Fruit fly (Drosophila melanogaster) Kc167 (cell line): ENCODE results near the gene CG43342.

Experiments used
- Myc ChIP-seq: fragments of >200 bp; optimal IDR thresholded peaks from 2 replicates; lab custom pipeline; 2017; ENCODE audit warnings: missing external identifiers
- Sin3A ChIP-seq: fragments of >200 bp; optimal IDR thresholded peaks from 2 replicates; lab custom pipeline; 2018; ENCODE audit warnings: missing external identifiers
- h ChIP-seq: fragments of >200 bp; optimal IDR thresholded peaks from 3 replicates; lab custom pipeline; 2018; ENCODE audit warnings: missing external identifiers
- insv ChIP-seq: fragments of >200 bp; optimal IDR thresholded peaks from 3 replicates; lab custom pipeline; 2018; ENCODE audit warnings: missing external identifiers
- psq ChIP-seq: fragments of >200 bp; optimal IDR thresholded peaks from 2 replicates; lab custom pipeline; 2017; ENCODE audit warnings: missing external identifiers
- ttk ChIP-seq: sonication (Bioruptor generic); optimal IDR thresholded peaks from 2 replicates; lab custom pipeline; 2017; ENCODE audit warnings: missing external identifiers

Gene CG43342

DNA sequence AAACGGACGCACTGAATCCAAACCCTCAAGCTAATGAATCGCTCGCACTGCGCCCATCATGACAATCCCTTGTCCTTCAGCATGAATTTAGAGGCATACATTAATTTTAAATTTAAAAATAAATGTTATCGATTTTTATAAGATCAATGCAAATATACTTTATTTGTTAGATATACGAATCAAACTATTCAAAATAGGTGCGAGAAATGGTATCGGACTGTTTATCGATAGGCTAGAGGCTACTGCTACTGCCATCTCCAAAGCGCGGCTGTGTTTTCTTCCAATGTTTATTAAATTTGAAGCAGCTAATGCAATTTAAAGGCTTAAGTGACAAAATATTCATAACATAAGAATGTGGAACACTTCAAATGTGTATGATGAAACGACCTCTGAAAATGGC lies at the start of gene CG43342:
Gene CG43342, plus strand, starts transcription at position 264 of the 400 bp plus-strand sequence.
- TF ChIP-seq insv (lab: Kevin White, UChicago) (no peak), Myc (lab: Kevin White, UChicago) (no peak), Sin3A (no peak), h (lab: Kevin White, UChicago) (no peak), ttk (lab: Kevin White, UChicago) (no peak), psq (lab: Kevin White, UChicago) (no peak)

DNA sequence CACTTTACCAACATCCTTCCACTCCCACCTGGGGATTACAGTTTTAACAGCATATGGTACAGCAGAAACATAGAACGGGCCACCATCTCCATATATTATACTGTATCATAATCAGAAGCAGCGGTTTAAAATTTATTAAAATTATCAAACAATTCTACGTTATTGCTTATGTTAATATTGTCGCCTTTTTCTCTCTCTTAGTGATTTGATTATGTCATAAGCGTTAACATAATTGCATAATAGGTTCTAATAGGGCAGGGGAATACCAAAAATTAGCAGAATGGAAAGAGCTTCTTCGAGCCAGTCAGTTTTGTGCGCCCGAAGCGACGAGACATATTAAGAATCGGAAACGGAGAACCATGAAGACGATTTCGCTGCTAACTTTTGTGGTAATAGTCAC lies 49.4 kb upstream of the CG43342 start, which contains the start of gene CG13862:
Gene CG13862, plus strand, starts transcription at position 301 of the 400 bp plus-strand sequence.
- TF ChIP-seq h (lab: Kevin White, UChicago), result no peak

DNA sequence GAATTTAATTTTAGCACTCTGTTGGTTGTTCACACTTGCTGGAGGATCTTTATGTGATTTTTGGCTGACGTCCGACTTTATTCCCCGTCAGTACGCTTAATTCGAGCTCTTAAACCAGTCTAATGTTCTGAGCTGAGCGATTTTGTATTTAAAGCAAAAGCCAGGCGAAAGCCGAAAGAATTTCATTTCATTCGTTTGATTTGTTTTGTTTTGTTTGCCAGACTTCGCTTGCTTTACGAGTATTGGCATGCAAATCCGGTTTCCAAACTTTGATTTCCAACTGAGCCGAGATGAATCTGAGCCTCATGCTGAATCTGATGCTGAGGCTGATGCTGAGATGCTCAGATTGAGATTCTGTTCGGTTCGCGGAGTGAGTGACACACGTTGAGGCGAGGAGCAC lies 47.1 kb upstream of the CG43342 start, which contains the start of gene CG5391:
Gene CG5391, minus strand, starts transcription at position 101 of the 400 bp plus-strand sequence.
- no peak for TF ChIP-seq psq (lab: Kevin White, UChicago)
- TF ChIP-seq h (lab: Kevin White, UChicago), result no peak
- no peak for TF ChIP-seq insv (lab: Kevin White, UChicago)
- TF ChIP-seq Myc (lab: Kevin White, UChicago), result no peak
- TF ChIP-seq ttk (lab: Kevin White, UChicago), result no peak
- no peak for TF ChIP-seq Sin3A

DNA sequence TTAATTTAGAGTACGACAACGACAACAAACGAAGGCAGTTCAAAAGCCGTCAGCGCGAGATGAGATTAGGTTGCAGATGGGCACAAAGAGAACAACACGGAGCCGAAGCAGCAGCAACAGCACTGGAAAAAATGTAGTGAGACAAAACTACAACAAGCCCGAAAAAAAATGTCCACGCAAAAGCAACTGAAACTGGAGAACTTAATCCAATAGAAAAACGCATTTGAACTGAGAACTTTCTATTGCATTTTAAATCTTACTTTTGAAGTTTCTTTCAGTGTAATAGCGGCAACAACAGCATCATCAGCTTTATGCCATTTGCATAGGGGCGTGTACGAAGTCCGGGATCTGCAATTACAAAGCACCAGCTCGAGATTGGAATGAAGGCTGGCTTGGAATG lies 41.6 kb upstream of the CG43342 start:
- TF ChIP-seq psq (lab: Kevin White, UChicago) (no peak), h (lab: Kevin White, UChicago) (no peak), Myc (lab: Kevin White, UChicago) (no peak), ttk (lab: Kevin White, UChicago) (no peak), Sin3A (no peak), insv (lab: Kevin White, UChicago) (no peak)

DNA sequence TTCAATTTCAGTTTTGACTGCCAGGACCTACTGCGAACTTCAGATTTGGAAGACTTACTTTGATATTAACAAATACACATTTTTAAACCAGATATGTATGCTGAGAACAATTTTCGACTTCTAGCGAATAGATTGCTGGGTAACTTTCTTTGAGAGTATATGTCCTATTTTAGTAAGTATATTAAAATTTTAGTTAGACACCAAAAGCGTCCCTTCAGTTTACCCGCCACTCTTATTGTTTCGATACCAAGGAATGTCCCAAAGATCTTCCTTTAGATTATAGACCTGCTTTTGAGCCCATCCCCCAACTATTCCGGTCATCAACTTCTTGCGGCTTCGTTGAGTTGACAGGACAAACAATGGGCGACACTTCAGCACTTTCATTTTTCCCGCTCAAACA lies 40.9 kb upstream of the CG43342 start, which contains the start of gene CG5388:
Gene CG5388, minus strand, starts transcription at position 101 of the 400 bp plus-strand sequence.
- no peak for TF ChIP-seq Sin3A
- TF ChIP-seq ttk (lab: Kevin White, UChicago), result no peak
- TF ChIP-seq insv (lab: Kevin White, UChicago), result no peak
- TF ChIP-seq psq (lab: Kevin White, UChicago), result no peak
- no peak for TF ChIP-seq Myc (lab: Kevin White, UChicago)
- no peak for TF ChIP-seq h (lab: Kevin White, UChicago)

DNA sequence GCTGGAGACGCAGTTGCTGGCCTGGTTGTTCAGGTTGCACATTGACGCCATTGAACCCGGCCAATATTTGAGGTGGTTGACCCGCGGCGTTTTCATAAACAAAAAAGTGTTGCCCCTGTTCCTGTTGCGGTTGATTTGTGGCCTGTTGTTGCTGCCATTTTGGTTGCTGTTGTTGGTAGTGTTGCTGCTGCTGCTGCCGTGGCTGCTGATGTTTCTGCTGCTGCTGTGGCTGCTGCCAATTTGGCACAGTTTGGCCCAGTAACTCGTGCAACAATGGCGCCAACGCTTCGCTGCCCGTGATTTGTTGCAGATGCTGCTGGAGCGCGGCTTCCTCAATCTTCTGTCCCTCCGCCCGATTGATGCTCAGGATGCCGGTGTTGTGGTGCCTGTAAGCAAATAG lies 39.5 kb upstream of the CG43342 start:
- TF ChIP-seq ttk (lab: Kevin White, UChicago) (no peak), Sin3A (no peak), h (lab: Kevin White, UChicago) (no peak), insv (lab: Kevin White, UChicago) (no peak), psq (lab: Kevin White, UChicago) (no peak), Myc (lab: Kevin White, UChicago) (no peak)

DNA sequence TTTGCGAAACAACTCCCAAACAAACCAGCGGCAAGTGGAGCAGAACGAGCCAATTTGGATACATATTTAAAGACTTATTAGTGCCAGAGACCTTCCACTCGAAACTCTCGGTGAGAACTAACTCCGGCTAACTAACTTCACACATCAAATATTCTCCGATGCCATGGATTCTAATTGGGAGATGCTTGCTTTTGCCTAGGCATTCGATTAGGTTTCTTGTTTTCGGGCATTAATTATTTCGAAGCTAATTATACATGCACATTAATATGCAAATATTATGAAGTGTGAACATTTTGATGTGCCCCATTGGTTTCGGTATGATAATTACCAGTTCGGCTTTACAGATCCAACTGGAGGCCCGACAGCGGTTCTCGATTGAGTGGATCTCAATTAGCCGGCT lies 39.0 kb upstream of the CG43342 start, which contains the start of gene CG5386:
Gene CG5386, minus strand, starts transcription at position 101 of the 400 bp plus-strand sequence.
- TF ChIP-seq insv (lab: Kevin White, UChicago), result no peak
- no peak for TF ChIP-seq Sin3A
- TF ChIP-seq ttk (lab: Kevin White, UChicago), result no peak
- TF ChIP-seq Myc (lab: Kevin White, UChicago), result no peak
- no peak for TF ChIP-seq h (lab: Kevin White, UChicago)
- TF ChIP-seq psq (lab: Kevin White, UChicago), result no peak

DNA sequence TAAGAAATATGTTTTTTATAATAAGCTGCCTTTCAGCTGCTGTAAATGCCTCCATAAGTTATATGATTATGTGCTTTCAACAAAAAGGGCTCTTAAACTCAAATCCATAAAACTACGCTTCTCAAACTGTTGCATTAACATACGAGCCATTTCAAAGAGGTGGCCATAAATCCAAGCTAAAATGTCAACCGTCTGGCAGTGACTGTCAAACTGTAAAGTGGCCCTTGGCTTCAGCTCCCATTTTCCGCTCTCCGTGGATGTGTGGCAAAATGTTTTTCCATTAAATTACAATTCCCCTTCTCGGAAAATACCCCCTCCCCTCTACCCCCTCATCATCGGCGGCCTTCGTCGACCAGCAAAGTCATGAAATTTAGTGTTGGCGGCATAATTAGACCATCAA lies 38.4 kb upstream of the CG43342 start:
- TF ChIP-seq Myc (lab: Kevin White, UChicago), result no peak
- no peak for TF ChIP-seq ttk (lab: Kevin White, UChicago)
- no peak for TF ChIP-seq h (lab: Kevin White, UChicago)
- no peak for TF ChIP-seq psq (lab: Kevin White, UChicago)
- no peak for TF ChIP-seq insv (lab: Kevin White, UChicago)
- TF ChIP-seq Sin3A, result no peak

DNA sequence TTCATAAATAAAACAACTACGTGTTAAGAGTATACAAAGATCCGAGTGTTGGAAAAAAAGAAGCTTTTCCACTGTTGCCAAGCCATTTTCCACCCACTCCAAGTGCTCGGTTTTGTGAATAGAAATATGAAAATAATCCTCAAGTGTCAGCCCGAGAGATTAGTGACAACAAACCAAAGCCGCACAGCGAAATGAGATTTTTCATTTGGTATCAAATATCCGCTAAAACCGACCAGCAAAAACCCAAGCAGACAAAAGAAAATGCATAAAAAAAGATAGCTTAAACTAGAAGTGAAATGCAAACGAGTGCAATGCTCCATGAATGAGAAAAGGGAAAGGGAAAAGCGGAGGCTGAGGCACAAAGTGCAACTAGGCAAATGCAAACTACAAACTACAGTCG lies 29.7 kb upstream of the CG43342 start, which contains the start of gene rdhB:
Gene rdhB, plus strand, starts transcription at position 301 of the 400 bp plus-strand sequence.
- TF ChIP-seq Sin3A (no peak), Myc (lab: Kevin White, UChicago) (no peak), insv (lab: Kevin White, UChicago) (no peak), h (lab: Kevin White, UChicago) (no peak), ttk (lab: Kevin White, UChicago) (no peak), psq (lab: Kevin White, UChicago) (no peak)

DNA sequence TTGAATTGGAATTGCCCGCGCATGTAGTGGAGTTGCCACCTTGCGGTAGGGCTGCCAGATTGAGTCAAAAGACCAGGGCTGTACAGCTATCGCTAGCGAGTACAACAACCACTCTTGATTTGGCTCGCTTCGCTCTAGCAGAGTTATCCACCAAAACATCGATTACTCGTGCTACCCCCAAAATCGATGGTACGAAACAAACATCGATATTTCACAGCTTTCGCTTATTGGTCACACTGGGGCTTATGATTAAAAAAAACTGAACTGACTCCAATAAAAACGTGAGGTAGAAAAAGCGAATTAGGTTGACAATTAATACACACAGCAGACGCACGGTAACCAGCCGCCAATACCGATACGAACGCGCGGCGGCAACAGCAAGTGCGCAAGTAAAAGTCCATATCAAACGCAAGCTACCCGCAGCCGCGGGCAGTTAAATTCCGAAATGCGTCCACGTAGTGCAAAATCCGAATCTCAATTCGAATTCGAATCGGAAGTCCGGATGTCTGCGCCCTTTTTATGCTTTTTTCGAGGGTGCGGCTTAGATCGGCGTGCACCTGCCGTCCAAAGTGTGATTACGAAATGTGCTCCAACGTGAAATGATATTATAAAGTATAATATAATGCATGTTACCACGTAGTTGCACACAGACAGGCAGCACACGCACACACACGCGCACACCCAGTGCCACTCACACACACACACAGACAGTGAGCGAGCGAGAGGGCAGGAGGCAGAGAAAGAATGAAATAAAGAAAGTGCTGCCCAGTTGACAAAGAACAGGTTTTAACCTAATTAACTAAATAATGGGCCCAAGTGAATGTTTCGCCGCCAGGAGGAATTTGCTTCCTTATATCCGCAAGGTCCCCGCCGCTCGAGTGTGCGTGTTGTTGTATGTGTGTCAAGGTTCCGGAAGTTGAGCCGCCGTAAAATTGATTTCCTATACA lies 24.4 kb upstream of the CG43342 start, which contains the start of gene Sar1:
Gene Sar1, plus strand, starts transcription at position 222 of the 947 bp plus-strand sequence.
- no peak for TF ChIP-seq ttk (lab: Kevin White, UChicago)
- no peak for TF ChIP-seq Myc (lab: Kevin White, UChicago)
- no peak for TF ChIP-seq h (lab: Kevin White, UChicago)
- no peak for TF ChIP-seq Sin3A
- TF ChIP-seq psq (lab: Kevin White, UChicago), result no peak
- no peak for TF ChIP-seq insv (lab: Kevin White, UChicago)

DNA sequence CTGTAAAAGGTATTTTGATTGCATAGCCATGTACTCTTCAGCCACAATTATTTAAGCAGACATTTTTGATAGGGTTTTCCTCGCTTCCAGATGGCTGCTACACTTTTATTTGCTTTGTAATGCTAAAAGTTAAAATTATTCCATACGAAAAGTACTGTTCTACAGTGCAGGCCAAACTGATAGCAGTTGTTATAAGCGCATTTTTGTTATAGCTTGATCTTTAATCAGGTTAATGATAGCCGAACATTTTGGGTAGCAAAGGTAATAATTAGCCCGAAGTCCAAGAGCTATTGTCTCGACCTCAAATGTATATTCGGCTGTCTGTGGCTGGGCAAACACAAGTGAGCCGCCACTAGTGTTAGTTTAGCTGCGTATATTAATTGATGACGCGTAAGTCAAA lies 23.2 kb upstream of the CG43342 start:
- no peak for TF ChIP-seq Myc (lab: Kevin White, UChicago)
- TF ChIP-seq Sin3A, result no peak
- no peak for TF ChIP-seq h (lab: Kevin White, UChicago)
- TF ChIP-seq ttk (lab: Kevin White, UChicago), result no peak
- no peak for TF ChIP-seq psq (lab: Kevin White, UChicago)
- no peak for TF ChIP-seq insv (lab: Kevin White, UChicago)
